Fruit fly (Drosophila melanogaster): ENCODE measurements around the gene dnt.
A peak's percentile ranks its signal among the peaks of the same experiment; 100 is the strongest.

The dnt gene

dm6 chr2L:19397617-19398316 is 34.7 kb upstream of the dnt start (continued):
- TF ChIP-seq CG32006 (GFP tag; optimal IDR thresholded peaks at IDR 0.05) (peak; percentile 57), CG6854 (GFP tag; optimal IDR thresholded peaks at IDR 0.05) (no peak), CG8319 (GFP tag; optimal IDR thresholded peaks at IDR 0.05) (peak; percentile 26), Ets96B (tag; optimal IDR thresholded peaks at IDR 0.05) (peak; percentile 52), Eip78C (GFP tag) (peak; percentile 88), spab (GFP tag; optimal IDR thresholded peaks at IDR 0.05) (peak; percentile 15), CG3032 (tag; optimal IDR thresholded peaks at IDR 0.05) (peak; percentile 34), fkh (GFP tag; optimal IDR thresholded peaks at IDR 0.05) (no peak), CG15336 (GFP tag; IDR thresholded peaks at IDR 0.05) (peak; percentile 29; the same call in 1 of the 2 replicates), Hr38 (GFP tag; optimal IDR thresholded peaks at IDR 0.05) (no peak), CG11294 (GFP tag; IDR thresholded peaks at IDR 0.05) (no peak), CG11762 (GFP tag; optimal IDR thresholded peaks at IDR 0.05; ENCODE audit: insufficient read depth) (peak; percentile 30), eg (GFP tag; IDR thresholded peaks at IDR 0.05) (0 out of 3 replicates have a peak, but pooled peaks have one; percentile 9), acj6 (GFP tag; optimal IDR thresholded peaks at IDR 0.05) (peak; percentile 68), Blimp-1 (GFP tag; optimal IDR thresholded peaks at IDR 0.05) (no peak), Sox15 (GFP tag; optimal IDR thresholded peaks at IDR 0.05) (peak; percentile 15), net (GFP tag; optimal IDR thresholded peaks at IDR 0.05) (peak; percentile 3), CG10669 (GFP tag; optimal IDR thresholded peaks at IDR 0.05) (peak; percentile 45), Met (GFP tag; optimal IDR thresholded peaks at IDR 0.05) (peak; percentile 83), salr (GFP tag; optimal IDR thresholded peaks at IDR 0.05) (peak; percentile 4 to 50), Gug (GFP tag; IDR thresholded peaks at IDR 0.05) (no peak), CG6808 (GFP tag; optimal IDR thresholded peaks at IDR 0.05) (peak; percentile 51), CG11902 (GFP tag; optimal IDR thresholded peaks at IDR 0.05) (peak; percentile 4)

DNA sequence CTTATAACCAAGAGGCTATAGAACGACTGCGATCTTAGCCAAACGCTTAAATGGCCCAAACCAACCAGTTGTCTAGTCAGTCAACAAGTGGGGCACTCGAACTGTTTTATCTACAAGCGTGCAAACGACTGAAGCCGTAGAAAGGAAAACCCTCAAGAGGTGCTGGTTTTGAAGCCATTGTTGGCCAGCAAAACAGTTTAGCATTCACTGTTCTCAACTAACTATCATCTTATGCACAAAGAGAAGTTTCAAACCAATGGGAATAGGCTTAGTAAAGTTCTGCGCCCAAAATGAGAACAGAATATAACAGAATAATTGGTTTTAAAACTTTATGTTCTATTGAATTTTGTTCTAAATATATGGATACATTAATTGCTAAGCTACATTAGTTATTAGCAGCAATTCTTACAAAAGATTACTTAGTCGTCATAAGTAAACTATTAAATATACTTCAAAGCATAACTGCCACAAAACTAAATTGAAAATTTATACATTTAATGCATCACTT is 30.7 kb upstream of the dnt start, which contains the start of gene CG31798:
Gene CG31798 (plus strand): TSS at position 458 of the 508 bp plus-strand sequence.
- TF ChIP-seq CG6854 (GFP tag; optimal IDR thresholded peaks at IDR 0.05) (no peak), achi (GFP tag; optimal IDR thresholded peaks at IDR 0.05) (no peak), salr (GFP tag; optimal IDR thresholded peaks at IDR 0.05) (no peak), dac (GFP tag; optimal IDR thresholded peaks at IDR 0.05) (no peak), CG34406 (GFP tag; optimal IDR thresholded peaks at IDR 0.05) (no peak), CG31627 (GFP tag; optimal IDR thresholded peaks at IDR 0.05) (no peak), CG6276 (GFP tag; optimal IDR thresholded peaks at IDR 0.05) (no peak), acj6 (GFP tag; optimal IDR thresholded peaks at IDR 0.05) (no peak), Eip93F (GFP tag; optimal IDR thresholded peaks at IDR 0.05) (no peak), fkh (GFP tag; optimal IDR thresholded peaks at IDR 0.05) (no peak), Ets96B (tag; optimal IDR thresholded peaks at IDR 0.05) (no peak), CG16779 (tag; optimal IDR thresholded peaks at IDR 0.05) (no peak), OdsH (GFP tag; optimal IDR thresholded peaks at IDR 0.05) (no peak), Hr4 (GFP tag; optimal IDR thresholded peaks at IDR 0.05) (no peak), vri (GFP tag; optimal IDR thresholded peaks at IDR 0.05) (no peak), lz (GFP tag; optimal IDR thresholded peaks at IDR 0.05) (no peak)

dm6 chr2L:19389749-19390148 is 26.7 kb upstream of the dnt start, which contains the start of gene CG17549:
TSS of gene CG17549 (minus strand) at chr2L:19390075.
- no peak for TF ChIP-seq CG8119 (GFP tag; IDR thresholded peaks at IDR 0.05)
- no peak for TF ChIP-seq CG3919 (GFP tag; optimal IDR thresholded peaks at IDR 0.05)
- TF ChIP-seq achi (GFP tag; optimal IDR thresholded peaks at IDR 0.05) = no peak
- no peak for TF ChIP-seq fd85E (GFP tag; optimal IDR thresholded peaks at IDR 0.05)
- no peak for TF ChIP-seq Ets21C (GFP tag; optimal IDR thresholded peaks at IDR 0.05)
- TF ChIP-seq CG6808 (GFP tag; optimal IDR thresholded peaks at IDR 0.05) = no peak
- no peak for TF ChIP-seq Hr38 (GFP tag; optimal IDR thresholded peaks at IDR 0.05)
- no peak for TF ChIP-seq CG8632 (GFP tag; optimal IDR thresholded peaks at IDR 0.05)
- TF ChIP-seq cyc (GFP tag; optimal IDR thresholded peaks at IDR 0.05) = no peak
- no peak for TF ChIP-seq Eip93F (GFP tag; optimal IDR thresholded peaks at IDR 0.05)
- no peak for TF ChIP-seq CG4318 (GFP tag; optimal IDR thresholded peaks at IDR 0.05)
- no peak for TF ChIP-seq CG11902 (GFP tag; optimal IDR thresholded peaks at IDR 0.05)
- TF ChIP-seq CG9139 (GFP tag; optimal IDR thresholded peaks at IDR 0.05) = no peak
- TF ChIP-seq svp (GFP tag) = no peak
